Fruit fly (Drosophila melanogaster) whole organism, wandering third instar larva: Measurements from ENCODE around the gene scw.

Experiments used
- Abd-B ChIP-seq: fragments of >200 bp; optimal IDR thresholded peaks from 2 replicates; lab custom pipeline; 2017; ENCODE audit warnings: missing biosample characterization, missing genetic modification characterization
- CG32264 ChIP-seq: fragments of 200-800 bp; sonication (Bioruptor generic); optimal IDR thresholded peaks from 2 replicates; lab custom pipeline; 2016; ENCODE audit warnings: missing biosample characterization, missing genetic modification characterization
- CG9705 ChIP-seq: fragments of 200-800 bp; sonication (Bioruptor generic); optimal IDR thresholded peaks from 2 replicates; lab custom pipeline; 2018; ENCODE audit warnings: missing biosample characterization, mild to moderate bottlenecking, missing genetic modification characterization
- CrebA ChIP-seq: fragments of 200-800 bp; sonication (Bioruptor generic); optimal IDR thresholded peaks from 2 replicates; lab custom pipeline; 2016; ENCODE audit warnings: missing biosample characterization, mild to moderate bottlenecking, missing genetic modification characterization, borderline replicate concordance
- Dfd ChIP-seq: fragments of >200 bp; optimal IDR thresholded peaks from 2 replicates; lab custom pipeline; 2017; ENCODE audit warnings: missing biosample characterization, missing genetic modification characterization
- Dif ChIP-seq: fragments of 200-275, 200-300 bp; sonication (Bioruptor generic); optimal IDR thresholded peaks from 2 replicates; lab custom pipeline; 2018; ENCODE audit warnings: missing biosample characterization, missing genetic modification characterization; ENCODE audit not compliant: partially characterized antibody
- HLH106 ChIP-seq: fragments of 200-800 bp; optimal IDR thresholded peaks from 3 replicates; lab custom pipeline; 2019; ENCODE audit warnings: missing biosample characterization, mild to moderate bottlenecking, missing genetic modification characterization, moderate library complexity
- Hnf4 ChIP-seq: fragments of 200-800 bp; sonication (Bioruptor generic); optimal IDR thresholded peaks from 2 replicates; lab custom pipeline; 2016; ENCODE audit warnings: missing biosample characterization, mild to moderate bottlenecking, missing genetic modification characterization
- Hr78 ChIP-seq: fragments of >200 bp; optimal IDR thresholded peaks from 2 replicates; lab custom pipeline; 2017; ENCODE audit warnings: missing biosample characterization, missing genetic modification characterization
- Hr83 ChIP-seq: fragments of 200-300 bp; sonication (Bioruptor generic); optimal IDR thresholded peaks from 2 replicates; lab custom pipeline; 2016; ENCODE audit warnings: missing biosample characterization, mild to moderate bottlenecking, missing genetic modification characterization, moderate library complexity; ENCODE audit not compliant: poor library complexity, severe bottlenecking
- Jra ChIP-seq: sonication (Bioruptor generic); optimal IDR thresholded peaks from 2 replicates; lab custom pipeline; 2016; ENCODE audit warnings: missing biosample characterization, missing genetic modification characterization
- Myc ChIP-seq: fragments of >200 bp; optimal IDR thresholded peaks from 2 replicates; lab custom pipeline; 2017
- N ChIP-seq: fragments of >200 bp; optimal IDR thresholded peaks from 2 replicates; lab custom pipeline; 2018; ENCODE audit warnings: missing biosample characterization, missing external identifiers, missing genetic modification characterization
- OdsH ChIP-seq: fragments of 200-800 bp; sonication (Bioruptor generic); optimal IDR thresholded peaks from 2 replicates; lab custom pipeline; 2016; ENCODE audit warnings: missing biosample characterization, mild to moderate bottlenecking, missing genetic modification characterization
- Rel ChIP-seq, 2 experiments: fragments of 200-800 bp; sonication (Bioruptor generic) in 1 of 2; optimal IDR thresholded peaks; 2 replicates in 1 of 2; 3 replicates in 1 of 2; lab custom pipeline; 2016 to 2019; ENCODE audit warnings: mild to moderate bottlenecking in 2 of 2, missing biosample characterization in 2 of 2, missing genetic modification characterization in 2 of 2, moderate library complexity in 1 of 2
- Sp1 ChIP-seq: fragments of 200-800 bp; sonication (Bioruptor generic); optimal IDR thresholded peaks from 3 replicates; lab custom pipeline; 2019; ENCODE audit warnings: missing biosample characterization, mild to moderate bottlenecking, missing genetic modification characterization, moderate library complexity
- Vsx2 ChIP-seq: fragments of 200-300, 225-300 bp; sonication (Bioruptor generic); optimal IDR thresholded peaks from 2 replicates; lab custom pipeline; 2018; ENCODE audit warnings: missing biosample characterization, missing genetic modification characterization; ENCODE audit not compliant: partially characterized antibody
- br ChIP-seq: fragments of 200-800 bp; sonication (Bioruptor generic); optimal IDR thresholded peaks from 2 replicates; lab custom pipeline; 2016; ENCODE audit warnings: missing biosample characterization, missing genetic modification characterization
- brk ChIP-seq: fragments of 200-800 bp; sonication (Bioruptor generic); optimal IDR thresholded peaks from 2 replicates; lab custom pipeline; 2016; ENCODE audit warnings: missing biosample characterization, mild to moderate bottlenecking, missing genetic modification characterization
- dsf ChIP-seq: sonication (Bioruptor generic); optimal IDR thresholded peaks from 2 replicates; lab custom pipeline; 2016; ENCODE audit warnings: missing biosample characterization, missing genetic modification characterization, borderline replicate concordance
- ey ChIP-seq: fragments of 200-800 bp; sonication (Bioruptor generic); optimal IDR thresholded peaks from 2 replicates; lab custom pipeline; 2016; ENCODE audit warnings: missing biosample characterization, missing genetic modification characterization
- fru ChIP-seq: fragments of 200-800 bp; sonication (Bioruptor generic); optimal IDR thresholded peaks from 3 replicates; lab custom pipeline; 2016; ENCODE audit warnings: missing biosample characterization, mild to moderate bottlenecking, missing genetic modification characterization
- h ChIP-seq: fragments of 200-800 bp; sonication (Bioruptor generic); optimal IDR thresholded peaks from 3 replicates; lab custom pipeline; 2016; ENCODE audit warnings: missing biosample characterization, mild to moderate bottlenecking, missing genetic modification characterization
- lola ChIP-seq: fragments of >200 bp; optimal IDR thresholded peaks from 2 replicates; lab custom pipeline; 2017; ENCODE audit warnings: missing biosample characterization, missing genetic modification characterization
- pan ChIP-seq: fragments of >200 bp; optimal IDR thresholded peaks from 2 replicates; lab custom pipeline; 2017
- psq ChIP-seq: fragments of 200-800 bp; sonication (Bioruptor generic); optimal IDR thresholded peaks from 3 replicates; lab custom pipeline; 2017; ENCODE audit warnings: missing biosample characterization, mild to moderate bottlenecking, missing genetic modification characterization, moderate library complexity
- rgr ChIP-seq: fragments of 200-800 bp; sonication (Bioruptor generic); optimal IDR thresholded peaks from 3 replicates; lab custom pipeline; 2016; ENCODE audit warnings: missing biosample characterization, mild to moderate bottlenecking, missing genetic modification characterization
- sage ChIP-seq: fragments of 200-800 bp; sonication (Bioruptor generic); optimal IDR thresholded peaks from 2 replicates; lab custom pipeline; 2016; ENCODE audit warnings: missing biosample characterization, mild to moderate bottlenecking, missing genetic modification characterization
- sv ChIP-seq: fragments of 200-800 bp; sonication (Bioruptor generic); optimal IDR thresholded peaks from 3 replicates; lab custom pipeline; 2016; ENCODE audit warnings: missing biosample characterization, missing genetic modification characterization
- tai ChIP-seq: sonication (Bioruptor generic); optimal IDR thresholded peaks from 2 replicates; lab custom pipeline; 2016; ENCODE audit warnings: missing biosample characterization, missing genetic modification characterization
- usp ChIP-seq: fragments of >200 bp; optimal IDR thresholded peaks from 2 replicates; lab custom pipeline; 2017; ENCODE audit warnings: missing biosample characterization, missing genetic modification characterization
- woc ChIP-seq: sonication (Bioruptor generic); optimal IDR thresholded peaks from 2 replicates; lab custom pipeline; 2016; ENCODE audit warnings: missing biosample characterization, mild to moderate bottlenecking, missing genetic modification characterization

The scw gene

DNA sequence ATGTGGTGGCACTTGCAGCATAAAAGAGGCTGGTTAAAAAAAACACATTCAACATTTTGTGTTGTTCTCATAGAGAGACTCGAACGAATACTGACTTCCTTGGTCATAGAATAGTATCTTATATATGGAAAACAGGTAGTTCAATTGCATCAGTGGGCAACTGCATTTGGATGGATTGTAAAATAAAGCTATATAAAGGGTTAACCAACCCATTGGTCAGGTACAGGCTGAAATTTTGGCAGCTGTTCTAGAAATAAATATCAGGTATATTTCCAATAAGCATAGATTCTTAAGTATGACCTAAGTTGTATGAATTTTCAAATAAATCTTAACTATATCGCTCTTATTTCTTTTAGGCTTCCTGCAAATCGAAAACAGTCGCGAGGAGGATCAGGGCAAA is at the start of gene scw:
scw (minus strand) TSS at position 101 of the 400 bp plus-strand sequence.
- TF ChIP-seq Abd-B, result no peak
- TF ChIP-seq psq (GFP tag; lab: Kevin White, UChicago), result no peak
- TF ChIP-seq Rel (GFP tag; optimal IDR thresholded peaks at IDR 0.05; lab: Kevin White, UChicago), result no peak
- TF ChIP-seq Rel (tag; optimal IDR thresholded peaks at IDR 0.05; lab: Kevin White, UChicago), result no peak
- TF ChIP-seq tai (GFP tag; lab: Kevin White, UChicago), result no peak
- TF ChIP-seq rgr (GFP tag; lab: Kevin White, UChicago), result no peak
- TF ChIP-seq brk (GFP tag; lab: Kevin White, UChicago), result no peak
- no peak for TF ChIP-seq woc (GFP tag; lab: Kevin White, UChicago)
- TF ChIP-seq sage, result no peak
- no peak for TF ChIP-seq CrebA (GFP tag; lab: Kevin White, UChicago)
- TF ChIP-seq HLH106 (tag; lab: Kevin White, UChicago), result no peak
- no peak for TF ChIP-seq Dif (GFP tag; lab: Kevin White, UChicago)
- no peak for TF ChIP-seq Jra (GFP tag; lab: Kevin White, UChicago)
- no peak for TF ChIP-seq sv (GFP tag; lab: Kevin White, UChicago)
- no peak for TF ChIP-seq N (GFP tag; lab: Kevin White, UChicago)
- TF ChIP-seq Myc (lab: Kevin White, UChicago), result no peak
- TF ChIP-seq h, result no peak

DNA sequence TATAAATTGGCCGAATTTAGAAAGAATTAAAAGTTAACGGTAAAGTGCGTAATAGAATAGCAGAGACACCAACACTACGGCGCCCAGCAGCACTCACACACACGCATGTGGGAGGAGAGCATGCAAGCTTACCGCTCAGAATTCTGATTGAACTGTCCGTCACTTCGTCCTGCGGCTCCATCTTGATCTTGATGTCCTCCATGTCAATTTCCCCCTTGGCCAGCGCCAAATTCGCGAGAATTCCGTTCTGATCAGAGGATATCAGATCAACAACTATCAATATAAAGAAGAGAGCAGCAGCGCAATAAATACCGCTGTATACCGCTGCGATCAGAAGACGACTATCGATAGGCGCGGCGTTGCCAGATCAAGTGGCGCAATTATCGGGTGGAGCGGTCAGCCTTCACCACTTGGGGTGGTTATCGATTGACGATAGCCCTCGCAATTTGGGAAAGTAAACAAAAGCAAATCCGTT is 34.9 kb upstream of the scw start, which contains the start of the genes CG10462 and Nf-YB:
CG10462 (minus strand) TSS at position 346 of the 475 bp plus-strand sequence.
Nf-YB (plus strand) TSS at position 410 of the 475 bp plus-strand sequence.
- no peak for TF ChIP-seq woc (GFP tag; lab: Kevin White, UChicago)
- peak; percentile 8 for TF ChIP-seq Myc (lab: Kevin White, UChicago)
- no peak for TF ChIP-seq brk (GFP tag; lab: Kevin White, UChicago)

DNA sequence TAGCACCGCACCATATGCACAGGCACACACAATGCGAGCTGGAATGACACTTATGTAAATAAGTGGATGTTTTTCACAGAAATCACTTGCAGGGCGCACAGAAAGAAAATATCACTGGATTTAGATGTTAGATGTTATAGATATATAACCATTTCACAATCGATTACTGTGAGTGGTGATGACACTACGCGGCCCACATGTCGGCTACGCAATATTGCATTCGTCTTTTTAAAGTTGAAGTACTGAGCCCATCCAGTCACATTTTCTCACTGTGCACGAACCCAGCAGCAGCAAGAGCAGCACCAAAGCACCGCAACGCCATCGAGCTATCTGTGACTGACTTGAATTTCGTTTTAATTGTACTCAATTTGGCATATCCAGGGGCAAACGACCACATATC is 21.7 kb upstream of the scw start:
- TF ChIP-seq ey (GFP tag; lab: Kevin White, UChicago) (peak; percentile 3), sage (no peak), fru (GFP tag; lab: Kevin White, UChicago) (peak; percentile 9)

DNA sequence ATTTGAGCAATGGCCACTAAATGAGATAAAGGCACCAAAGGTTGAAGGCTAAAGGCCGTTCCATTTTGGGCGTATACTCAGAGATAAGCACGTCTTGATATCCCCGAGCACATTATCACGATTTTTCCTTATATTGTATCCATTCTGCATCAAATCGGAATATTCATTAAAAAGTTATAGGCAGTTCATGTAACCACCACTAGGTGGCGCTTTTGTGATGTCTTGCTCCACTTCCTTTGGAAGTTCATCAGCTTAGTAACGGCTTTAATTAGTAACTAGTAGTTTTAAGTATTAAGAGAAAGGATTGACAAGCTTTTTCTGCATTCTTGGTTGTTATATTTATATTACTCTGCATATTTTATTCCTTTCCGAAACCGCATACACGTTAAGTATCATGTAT is 18.2 kb downstream of the scw start:
- TF ChIP-seq Hr78 (GFP tag; lab: Kevin White, UChicago) (no peak), dsf (GFP tag; lab: Kevin White, UChicago) (no peak), OdsH (GFP tag; lab: Kevin White, UChicago) (no peak), Hnf4 (no peak), lola (GFP tag; lab: Kevin White, UChicago) (no peak), sage (no peak), woc (GFP tag; lab: Kevin White, UChicago) (no peak), Dfd (GFP tag; lab: Kevin White, UChicago) (no peak), brk (GFP tag; lab: Kevin White, UChicago) (no peak), Hr83 (GFP tag; lab: Kevin White, UChicago) (no peak), psq (GFP tag; lab: Kevin White, UChicago) (no peak), sv (GFP tag; lab: Kevin White, UChicago) (no peak), br (GFP tag; lab: Kevin White, UChicago) (no peak), fru (GFP tag; lab: Kevin White, UChicago) (no peak)

DNA sequence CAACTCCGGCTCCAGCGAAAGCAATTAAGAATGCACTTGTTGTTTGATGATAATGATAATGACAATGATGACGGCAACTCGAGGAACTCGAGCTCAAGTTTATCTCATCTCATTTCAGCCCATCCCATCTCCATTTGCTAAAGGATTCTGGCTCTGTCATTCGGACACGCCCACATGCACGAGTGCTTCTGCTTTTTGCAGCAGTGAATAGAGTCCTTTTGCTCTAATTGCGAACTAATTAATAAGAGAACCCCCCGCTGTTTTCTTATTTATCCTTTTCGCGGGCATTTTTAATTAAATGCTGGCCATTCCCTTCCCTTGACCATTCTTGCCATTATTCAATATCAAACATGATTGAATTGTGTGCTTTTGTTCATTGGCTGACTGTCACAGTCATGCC is 22.4 kb downstream of the scw start:
- no peak for TF ChIP-seq Abd-B
- TF ChIP-seq pan (lab: Kevin White, UChicago), result no peak
- no peak for TF ChIP-seq Vsx2 (GFP tag; lab: Kevin White, UChicago)
- TF ChIP-seq woc (GFP tag; lab: Kevin White, UChicago), result no peak
- TF ChIP-seq br (GFP tag; lab: Kevin White, UChicago), result no peak
- no peak for TF ChIP-seq Sp1
- no peak for TF ChIP-seq h
- TF ChIP-seq CG9705 (GFP tag; lab: Kevin White, UChicago), result no peak
- no peak for TF ChIP-seq CG32264 (GFP tag; lab: Kevin White, UChicago)
- TF ChIP-seq Rel (GFP tag; optimal IDR thresholded peaks at IDR 0.05; lab: Kevin White, UChicago), result no peak
- no peak for TF ChIP-seq Rel (tag; optimal IDR thresholded peaks at IDR 0.05; lab: Kevin White, UChicago)
- no peak for TF ChIP-seq N (GFP tag; lab: Kevin White, UChicago)
- no peak for TF ChIP-seq usp (GFP tag; lab: Kevin White, UChicago)
- no peak for TF ChIP-seq OdsH (GFP tag; lab: Kevin White, UChicago)
- no peak for TF ChIP-seq Hnf4
